Worm (Caenorhabditis elegans) whole organism, L3 larva: ENCODE data around the gene str-193.

Experiments
- R02D3.7 ChIP-seq: fragments of 150-350 bp; optimal IDR thresholded peaks from 2 replicates; lab custom pipeline; 2014; ENCODE audit warnings: missing biosample characterization, missing genetic modification characterization
- ZK546.5 ChIP-seq: sonication (generic microtip); optimal IDR thresholded peaks from 2 replicates; lab custom pipeline; 2017; ENCODE audit warnings: missing biosample characterization, missing genetic modification characterization
- ama-1 ChIP-seq: fragments of 150-350 bp; optimal IDR thresholded peaks from 2 replicates; lab custom pipeline; 2018
- ceh-16 ChIP-seq: sonication (generic microtip); optimal IDR thresholded peaks from 2 replicates; lab custom pipeline; 2017; ENCODE audit warnings: missing biosample characterization, missing genetic modification characterization
- ceh-28 ChIP-seq: fragments of 150-350 bp; optimal IDR thresholded peaks from 2 replicates; lab custom pipeline; 2014; ENCODE audit warnings: missing biosample characterization, missing genetic modification reagents, missing genetic modification characterization
- ceh-9 ChIP-seq: sonication (generic microtip); optimal IDR thresholded peaks from 2 replicates; lab custom pipeline; 2018; ENCODE audit warnings: missing biosample characterization, missing genetic modification characterization
- daf-12 ChIP-seq: fragments of 150-350 bp; optimal IDR thresholded peaks from 2 replicates; lab custom pipeline; 2014; ENCODE audit warnings: missing biosample characterization, missing genetic modification reagents, missing genetic modification characterization
- egl-27 ChIP-seq: sonication (generic microtip); optimal IDR thresholded peaks from 4 replicates; lab custom pipeline; 2017; ENCODE audit warnings: missing biosample characterization, missing genetic modification reagents, missing genetic modification characterization
- egl-5 ChIP-seq: fragments of 150-350 bp; optimal IDR thresholded peaks from 2 replicates; lab custom pipeline; 2017; ENCODE audit warnings: missing biosample characterization, missing genetic modification reagents, missing genetic modification characterization, inconsistent platforms
- elt-1 ChIP-seq: fragments of 150-350 bp; optimal IDR thresholded peaks from 2 replicates; lab custom pipeline; 2014; ENCODE audit warnings: missing biosample characterization, missing genetic modification characterization
- elt-2 ChIP-seq: sonication (generic microtip); optimal IDR thresholded peaks from 2 replicates; lab custom pipeline; 2016; ENCODE audit warnings: missing genetic modification reagents, mild to moderate bottlenecking, missing genetic modification characterization, missing compliant biosample characterization
- elt-3 ChIP-seq, 3 experiments: fragments of 150-350 bp in 1 of 3; sonication (generic microtip) in 2 of 3; optimal IDR thresholded peaks; 2 replicates in 2 of 3; 4 replicates in 1 of 3; lab custom pipeline; 2014 to 2017; ENCODE audit warnings: missing biosample characterization in 3 of 3, missing genetic modification characterization in 3 of 3
- eor-1 ChIP-seq, 2 experiments: fragments of 150-350 bp; optimal IDR thresholded peaks; 2 replicates each; lab custom pipeline; 2014 to 2018; ENCODE audit warnings: missing biosample characterization in 2 of 2, missing genetic modification characterization in 2 of 2
- fkh-2 ChIP-seq: fragments of 150-350 bp; optimal IDR thresholded peaks from 2 replicates; lab custom pipeline; 2014; ENCODE audit warnings: missing biosample characterization, missing genetic modification reagents, missing genetic modification characterization
- lin-39 ChIP-seq: fragments of 150-350 bp; optimal IDR thresholded peaks from 2 replicates; lab custom pipeline; 2018; ENCODE audit warnings: missing biosample characterization, missing genetic modification reagents, missing genetic modification characterization
- lsy-12 ChIP-seq: sonication (generic microtip); optimal IDR thresholded peaks from 2 replicates; lab custom pipeline; 2016; ENCODE audit warnings: mild to moderate bottlenecking, missing genetic modification characterization, missing compliant biosample characterization
- mml-1 ChIP-seq: fragments of 150-350 bp; sonication (generic microtip); optimal IDR thresholded peaks from 3 replicates; lab custom pipeline; 2014; ENCODE audit warnings: missing biosample characterization, missing genetic modification characterization
- nfya-1 ChIP-seq: sonication (generic microtip); optimal IDR thresholded peaks from 2 replicates; lab custom pipeline; 2017; ENCODE audit warnings: missing genetic modification characterization, mild to moderate bottlenecking, missing compliant biosample characterization, antibody characterized with exemption, moderate library complexity; ENCODE audit not compliant: insufficient read depth
- nhr-11 ChIP-seq: fragments of 150-350 bp; optimal IDR thresholded peaks from 2 replicates; lab custom pipeline; 2014; ENCODE audit warnings: missing biosample characterization, missing genetic modification characterization
- nhr-12 ChIP-seq: fragments of 150-350 bp; optimal IDR thresholded peaks from 2 replicates; lab custom pipeline; 2014; ENCODE audit warnings: missing biosample characterization, missing genetic modification characterization
- nhr-23 ChIP-seq: fragments of 150-350 bp; optimal IDR thresholded peaks from 2 replicates; lab custom pipeline; 2014; ENCODE audit warnings: missing biosample characterization, missing genetic modification reagents, missing genetic modification characterization
- nhr-237 ChIP-seq: fragments of 150-350 bp; optimal IDR thresholded peaks from 2 replicates; lab custom pipeline; 2014; ENCODE audit warnings: missing biosample characterization, missing genetic modification characterization
- nhr-25 ChIP-seq: sonication (generic microtip); optimal IDR thresholded peaks from 2 replicates; lab custom pipeline; 2017; ENCODE audit warnings: missing biosample characterization, missing genetic modification characterization
- nhr-76 ChIP-seq: fragments of 150-350 bp; sonication (generic microtip); optimal IDR thresholded peaks from 5 replicates; lab custom pipeline; 2014; ENCODE audit warnings: missing biosample characterization, missing genetic modification characterization
- nhr-77 ChIP-seq: fragments of 150-350 bp; optimal IDR thresholded peaks from 2 replicates; lab custom pipeline; 2014; ENCODE audit warnings: missing biosample characterization, missing genetic modification characterization
- pha-4 ChIP-seq: fragments of 150-350 bp; optimal IDR thresholded peaks from 2 replicates; lab custom pipeline; 2014; ENCODE audit warnings: missing biosample characterization, missing genetic modification reagents, missing genetic modification characterization
- sea-2 ChIP-seq: fragments of 150-350 bp; sonication (generic microtip); optimal IDR thresholded peaks from 4 replicates; lab custom pipeline; 2014; ENCODE audit warnings: missing biosample characterization, missing genetic modification reagents, missing genetic modification characterization
- skn-1 ChIP-seq: fragments of 150-350 bp; optimal IDR thresholded peaks from 2 replicates; lab custom pipeline; 2014; ENCODE audit warnings: missing biosample characterization, missing genetic modification characterization
- snpc-4 ChIP-seq: fragments of 150-350 bp; optimal IDR thresholded peaks from 2 replicates; lab custom pipeline; 2014; ENCODE audit warnings: missing biosample characterization, missing genetic modification characterization
- tbx-2 ChIP-seq: sonication (generic microtip); optimal IDR thresholded peaks from 2 replicates; lab custom pipeline; 2016; ENCODE audit warnings: mild to moderate bottlenecking, missing genetic modification characterization, missing compliant biosample characterization
- unc-39 ChIP-seq: sonication (generic microtip); optimal IDR thresholded peaks from 4 replicates; lab custom pipeline; 2017; ENCODE audit warnings: missing biosample characterization, missing genetic modification characterization
- ztf-11 ChIP-seq: fragments of 150-350 bp; optimal IDR thresholded peaks from 2 replicates; lab custom pipeline; 2014; ENCODE audit warnings: missing biosample characterization, missing genetic modification characterization
- ztf-4 ChIP-seq: fragments of 150-350 bp; optimal IDR thresholded peaks from 2 replicates; lab custom pipeline; 2014; ENCODE audit warnings: missing biosample characterization, missing genetic modification characterization

Gene str-193

ce11 chrV:9821724-9822123 is at the start of gene str-193:
Gene str-193 (minus strand): TSS chrV:9821824.
- TF ChIP-seq nfya-1, result no peak
- no peak for TF ChIP-seq nhr-11 (tag; lab: Kevin White, UChicago)
- TF ChIP-seq daf-12 (tag; lab: Kevin White, UChicago), result no peak
- no peak for TF ChIP-seq lin-39 (tag; lab: Kevin White, UChicago)

ce11 chrV:9871339-9871738 is 49.7 kb upstream of the str-193 start, which contains the start of gene srab-18:
Gene srab-18 (minus strand): TSS chrV:9871439.
- TF ChIP-seq ZK546.5 (no peak), egl-5 (no peak), nhr-237 (tag; lab: Kevin White, UChicago) (no peak), ceh-9 (no peak), R02D3.7 (tag; lab: Kevin White, UChicago) (no peak), ama-1 (lab: Kevin White, UChicago) (no peak), nhr-11 (tag; lab: Kevin White, UChicago) (no peak), tbx-2 (tag; lab: Kevin White, UChicago) (no peak), fkh-2 (tag; lab: Kevin White, UChicago) (no peak), ceh-28 (no peak), nhr-77 (no peak), ztf-11 (tag; lab: Kevin White, UChicago) (no peak), lin-39 (tag; lab: Kevin White, UChicago) (no peak), egl-27 (no peak)
- TF ChIP-seq, all 47 proteins: peak for 0

DNA sequence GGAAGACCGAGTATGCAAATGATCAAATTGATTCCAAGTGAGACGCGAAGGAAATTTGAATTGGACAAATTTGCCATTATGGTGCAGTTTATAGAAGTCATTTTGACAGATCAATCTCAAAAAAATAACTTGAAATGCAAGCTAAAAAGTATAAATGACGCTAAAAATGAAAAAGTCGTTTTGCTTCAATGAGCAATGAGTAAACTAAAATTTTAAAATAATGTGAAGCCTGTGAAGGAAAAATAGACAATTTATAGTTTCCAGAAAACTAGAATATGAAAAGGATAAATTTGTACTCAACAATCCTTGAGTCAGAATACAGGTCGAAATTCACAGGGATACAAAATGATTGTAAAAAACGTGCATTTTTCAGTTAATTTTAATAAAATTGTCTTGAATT is 46.7 kb upstream of the str-193 start, which contains the start of gene srab-17:
TSS of gene srab-17 (minus strand) at position 101 of the 400 bp plus-strand sequence.
- TF ChIP-seq pha-4 (tag; lab: Kevin White, UChicago), result no peak
- TF ChIP-seq nhr-25 (tag; lab: Kevin White, UChicago), result no peak
- TF ChIP-seq, all 47 proteins: peak for 0

DNA sequence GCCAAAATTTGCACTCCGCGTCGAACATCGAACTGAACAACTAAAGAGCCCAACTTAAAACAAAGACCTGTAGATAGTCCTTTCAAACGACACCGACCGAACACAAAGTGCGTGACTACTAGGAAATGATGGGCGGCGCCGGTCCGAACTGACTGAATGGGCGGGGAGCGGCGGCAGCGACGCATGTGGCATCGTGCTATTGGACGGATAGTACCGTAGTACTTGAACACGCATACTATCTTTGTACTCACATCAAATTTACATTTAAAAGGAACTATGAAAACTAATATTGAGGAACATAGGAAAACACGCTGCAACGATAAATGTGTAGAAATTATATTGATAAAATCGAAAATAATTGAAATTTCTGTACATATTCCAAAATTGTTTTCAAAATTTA is 38.7 kb upstream of the str-193 start:
- TF ChIP-seq ZK546.5 (no peak), lsy-12 (tag; lab: Kevin White, UChicago) (peak; percentile 80), ceh-16 (tag; lab: Kevin White, UChicago) (no peak), nhr-11 (tag; lab: Kevin White, UChicago) (no peak), daf-12 (tag; lab: Kevin White, UChicago) (no peak), snpc-4 (no peak), nfya-1 (peak; percentile 99), mml-1 (tag; lab: Kevin White, UChicago) (no peak), nhr-23 (tag; lab: Kevin White, UChicago) (no peak), nhr-76 (tag; lab: Kevin White, UChicago) (no peak), sea-2 (GFP tag; lab: Kevin White, UChicago) (no peak)

- TF ChIP-seq mml-1 (tag; lab: Kevin White, UChicago), result no peak
- TF ChIP-seq R02D3.7 (tag; lab: Kevin White, UChicago), result no peak
- no peak for TF ChIP-seq skn-1 (tag; lab: Kevin White, UChicago)
- no peak for TF ChIP-seq eor-1 (tag; optimal IDR thresholded peaks at IDR 0.05; lab: Kevin White, UChicago)
- TF ChIP-seq lin-39 (tag; lab: Kevin White, UChicago), result no peak
- no peak for TF ChIP-seq nhr-12 (tag; lab: Kevin White, UChicago)
- no peak for TF ChIP-seq nhr-11 (tag; lab: Kevin White, UChicago)
- TF ChIP-seq elt-2, result no peak
- no peak for TF ChIP-seq ceh-28
- no peak for TF ChIP-seq unc-39 (tag; lab: Kevin White, UChicago)
- no peak for TF ChIP-seq tbx-2 (tag; lab: Kevin White, UChicago)
Measured at ce11 chrV:9859863-9860262, 38.2 kb upstream of the str-193 start, which contains the start of gene lsy-12. Gene lsy-12 (minus strand): TSS chrV:9859963.

- TF ChIP-seq elt-1, result no peak
- TF ChIP-seq nhr-77, result no peak
- no peak for TF ChIP-seq ztf-4 (tag; lab: Kevin White, UChicago)
- TF ChIP-seq elt-3 (tag; optimal IDR thresholded peaks at IDR 0.05; lab: Kevin White, UChicago), result no peak
- TF ChIP-seq elt-2, result peak; percentile 60
Measured at ce11 chrV:9856978-9857377, 35.4 kb upstream of the str-193 start.
